Fruit fly (Drosophila melanogaster) whole organism, adult: ENCODE results near the gene RabGGTb.

ENCODE experiments used
- CG11617 ChIP-seq: fragments of 200-800 bp; sonication (Bioruptor generic); optimal IDR thresholded peaks from 2 replicates; lab custom pipeline; 2017; ENCODE audit warnings: mild to moderate bottlenecking, missing biosample characterization, missing genetic modification reagents, missing genetic modification characterization
- CG12768 ChIP-seq: fragments of 200-800 bp; sonication (Bioruptor generic); optimal IDR thresholded peaks from 2 replicates; lab custom pipeline; 2017; ENCODE audit warnings: missing biosample characterization, missing genetic modification characterization, mild to moderate bottlenecking, moderate library complexity, missing genetic modification reagents
- CG14711 ChIP-seq: fragments of 200-800 bp; sonication (Bioruptor generic); optimal IDR thresholded peaks from 2 replicates; lab custom pipeline; 2018; ENCODE audit warnings: missing biosample characterization, mild to moderate bottlenecking, missing genetic modification characterization, moderate library complexity
- CG5204 ChIP-seq: fragments of 200-800 bp; sonication (Bioruptor generic); optimal IDR thresholded peaks from 2 replicates; lab custom pipeline; 2016; ENCODE audit warnings: missing biosample characterization, missing genetic modification characterization
- CG7045 ChIP-seq: fragments of 200-800 bp; sonication (Bioruptor generic); optimal IDR thresholded peaks from 2 replicates; lab custom pipeline; 2017; ENCODE audit warnings: missing biosample characterization, mild to moderate bottlenecking, missing genetic modification characterization
- CG7101 ChIP-seq: fragments of 200-800 bp; sonication (Bioruptor generic); optimal IDR thresholded peaks from 2 replicates; lab custom pipeline; 2018; ENCODE audit warnings: missing biosample characterization, mild to moderate bottlenecking, missing genetic modification characterization, moderate library complexity
- Clk ChIP-seq: fragments of 200-800 bp; sonication (Bioruptor generic); optimal IDR thresholded peaks from 2 replicates; lab custom pipeline; 2017; ENCODE audit warnings: missing biosample characterization, missing genetic modification characterization
- cic ChIP-seq: fragments of 200-800 bp; sonication (Bioruptor generic); optimal IDR thresholded peaks from 2 replicates; lab custom pipeline; 2017; ENCODE audit warnings: missing biosample characterization, mild to moderate bottlenecking, missing genetic modification characterization, moderate library complexity
- kay ChIP-seq: fragments of 200-800 bp; sonication (Bioruptor generic); peaks from one replicate; lab custom pipeline; 2016; ENCODE audit warnings: missing biosample characterization, missing genetic modification characterization, borderline replicate concordance
- tj ChIP-seq: fragments of 200-800 bp; sonication (Bioruptor generic); optimal IDR thresholded peaks from 3 replicates; lab custom pipeline; 2017; ENCODE audit warnings: missing biosample characterization, mild to moderate bottlenecking, missing genetic modification characterization, moderate library complexity
- toe ChIP-seq: fragments of 200-800 bp; sonication (Bioruptor generic); optimal IDR thresholded peaks from 2 replicates; lab custom pipeline; 2016; ENCODE audit warnings: missing biosample characterization, missing genetic modification characterization

DNA sequence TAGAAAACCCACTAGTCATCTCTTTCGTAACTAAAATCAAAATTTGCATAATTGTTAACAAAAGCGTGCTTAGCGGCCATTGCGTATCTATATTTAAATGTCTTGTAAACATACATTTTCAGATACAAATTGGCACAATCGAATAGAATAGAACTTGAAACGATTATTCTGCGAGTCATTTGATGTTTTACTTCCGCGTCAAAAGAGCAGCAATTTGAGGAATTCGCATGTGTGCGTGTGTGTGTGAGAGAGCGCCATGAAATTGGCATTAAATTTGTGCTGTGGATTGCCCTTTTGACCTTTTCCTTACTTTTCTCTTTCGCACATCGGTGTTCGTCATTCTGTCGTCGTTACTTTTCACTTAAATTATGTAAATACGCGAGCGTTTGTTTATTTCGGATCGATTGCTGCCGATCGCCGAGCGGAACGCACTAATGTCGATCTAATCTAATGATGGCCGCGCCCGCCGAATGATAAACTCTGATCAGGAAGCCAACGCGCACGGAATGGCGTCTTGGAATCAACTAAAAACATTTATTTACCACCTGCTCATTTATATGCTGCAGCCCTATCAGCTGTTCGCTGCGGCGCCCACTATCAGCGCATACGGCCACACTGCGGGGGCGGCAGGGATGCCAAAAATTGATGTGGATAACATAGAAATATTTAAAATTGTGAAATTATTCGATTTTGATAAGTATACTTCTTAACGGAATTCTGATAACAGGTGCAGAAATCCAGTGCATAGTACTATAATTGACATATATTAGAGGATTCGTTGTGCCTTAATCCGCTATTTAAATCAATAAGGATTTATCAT is 6.0 kb downstream of the RabGGTb start:
- TF ChIP-seq kay (GFP tag; lab: Kevin White, UChicago) (no peak), CG7045 (GFP tag; lab: Kevin White, UChicago) (no peak), tj (GFP tag; lab: Kevin White, UChicago) (peak; percentile 37), cic (GFP tag; lab: Kevin White, UChicago) (peak; percentile 72), CG11617 (GFP tag; lab: Kevin White, UChicago) (peak; percentile 67), CG14711 (tag; lab: Kevin White, UChicago) (peak; percentile 38), Clk (GFP tag; lab: Kevin White, UChicago) (no peak), CG12768 (GFP tag; lab: Kevin White, UChicago) (peak; percentile 53), toe (GFP tag; lab: Kevin White, UChicago) (peak; percentile 27), CG7101 (tag; lab: Kevin White, UChicago) (peak; percentile 30), CG5204 (GFP tag; lab: Kevin White, UChicago) (no peak)
